Worm (Caenorhabditis elegans): ENCODE measurements around the gene ntl-9.

DNA sequence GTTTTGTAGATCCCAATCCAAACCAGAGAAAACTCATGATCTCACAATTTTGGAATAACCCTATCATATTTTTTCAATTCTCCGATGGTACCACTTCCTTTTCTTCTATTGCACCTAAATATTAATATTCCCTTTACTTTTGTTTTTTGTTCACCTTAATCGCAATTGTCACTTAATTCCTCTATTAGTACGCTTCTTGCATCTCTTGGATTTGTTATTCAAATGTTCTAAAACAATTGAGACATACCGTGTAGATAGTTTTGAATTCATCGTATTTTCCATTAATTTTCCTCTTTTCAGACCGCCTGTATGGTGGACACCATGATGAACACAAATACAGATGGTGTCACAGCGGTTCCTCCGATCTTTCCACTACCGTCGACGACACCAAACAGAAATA is 7.5 kb downstream of the ntl-9 start, which contains the start of gene flh-2:
- TF ChIP-seq ref-2 (tag; optimal IDR thresholded peaks at IDR 0.05) (no peak), hlh-30 (tag; optimal IDR thresholded peaks at IDR 0.05; ENCODE audit: insufficient read depth) (no peak), elt-4 (tag; optimal IDR thresholded peaks at IDR 0.05) (no peak), tbx-7 (tag; optimal IDR thresholded peaks at IDR 0.05) (no peak), dve-1 (tag; optimal IDR thresholded peaks at IDR 0.05) (no peak), ama-1 (optimal IDR thresholded peaks at IDR 0.05) (no peak), gmeb-2 (tag; optimal IDR thresholded peaks at IDR 0.05) (no peak), madf-2 (tag; optimal IDR thresholded peaks at IDR 0.05) (no peak), fkh-6 (tag; optimal IDR thresholded peaks at IDR 0.05) (no peak), pha-4 (tag; optimal IDR thresholded peaks at IDR 0.05) (no peak)
